Fruit fly (Drosophila melanogaster) S2 (cell line): ENCODE measurements around the gene stol.

Experiments used
- CG8478 ChIP-seq: fragments of >200 bp; optimal IDR thresholded peaks from 2 replicates; lab custom pipeline; 2018
- CTCF ChIP-seq, 2 experiments: fragments of >200 bp; optimal IDR thresholded peaks; 2 replicates each; lab custom pipeline; 2018

- TF ChIP-seq CTCF (optimal IDR thresholded peaks at IDR 0.05; lab: Kevin White, UChicago) (no peak), CG8478 (no peak)
These were observed 28.7 kb upstream of the stol start for dm6 chr2L:15746600-15747393.
